Worm (Caenorhabditis elegans) whole organism, late embryonic: ENCODE results near the gene F42C5.5.

Experiments
- F13H6.1 ChIP-seq: sonication (generic microtip); optimal IDR thresholded peaks from 2 replicates; lab custom pipeline; 2016; ENCODE audit warnings: missing genetic modification characterization, missing compliant biosample characterization
- elt-2 ChIP-seq: sonication (generic microtip); optimal IDR thresholded peaks from 2 replicates; lab custom pipeline; 2016; ENCODE audit warnings: missing genetic modification reagents, missing genetic modification characterization, missing compliant biosample characterization
- sox-4 ChIP-seq: sonication (generic microtip); optimal IDR thresholded peaks from 2 replicates; lab custom pipeline; 2017; ENCODE audit warnings: mild to moderate bottlenecking, missing genetic modification characterization, inconsistent platforms, missing compliant biosample characterization
- tbx-2 ChIP-seq: sonication (generic microtip); optimal IDR thresholded peaks from 2 replicates; lab custom pipeline; 2016; ENCODE audit warnings: missing genetic modification characterization, missing compliant biosample characterization

ce11 chrIV:7323904-7324303, 29.9 kb upstream of the F42C5.5 start:
- TF ChIP-seq tbx-2 (no peak), F13H6.1 (tag; lab: Kevin White, UChicago) (no peak), elt-2 (tag; lab: Kevin White, UChicago) (no peak), sox-4 (tag; lab: Kevin White, UChicago) (no peak)
